Worm (Caenorhabditis elegans) whole organism, L1 larva: ENCODE results near the gene C06E7.88.
A peak's percentile ranks its signal among the peaks of the same experiment; 100 is the strongest.

Experiments used
- C34B4.2 ChIP-seq: sonication (generic microtip); optimal IDR thresholded peaks from 2 replicates; lab custom pipeline; 2017; ENCODE audit warnings: mild to moderate bottlenecking, missing genetic modification characterization, missing compliant biosample characterization
- F16B12.6 ChIP-seq: fragments of 150-350 bp; optimal IDR thresholded peaks from 2 replicates; lab custom pipeline; 2014; ENCODE audit warnings: missing biosample characterization, missing genetic modification characterization
- Y116A8C.19 ChIP-seq: sonication (generic microtip); optimal IDR thresholded peaks from 2 replicates; lab custom pipeline; 2016; ENCODE audit warnings: missing compliant biosample characterization, missing genetic modification characterization, borderline replicate concordance
- aha-1 ChIP-seq: fragments of 150-350 bp; optimal IDR thresholded peaks from 2 replicates; lab custom pipeline; 2014; ENCODE audit warnings: missing biosample characterization, missing genetic modification characterization
- blmp-1 ChIP-seq: fragments of 150-350 bp; optimal IDR thresholded peaks from 2 replicates; lab custom pipeline; 2014; ENCODE audit warnings: missing biosample characterization, missing genetic modification characterization
- ceh-8 ChIP-seq: fragments of 200-800 bp; sonication (Bioruptor generic); optimal IDR thresholded peaks from 2 replicates; lab custom pipeline; 2018; ENCODE audit warnings: mild to moderate bottlenecking, missing genetic modification characterization, moderate library complexity, missing compliant biosample characterization
- ceh-82 ChIP-seq, 3 experiments: fragments of 150-350 bp in 1 of 3; sonication (generic microtip) in 2 of 3; optimal IDR thresholded peaks; 2 replicates each; lab custom pipeline; 2014 to 2017; ENCODE audit warnings: missing biosample characterization in 3 of 3, missing genetic modification characterization in 3 of 3
- efl-1 ChIP-seq, 4 experiments: fragments of 150-350 bp; optimal IDR thresholded peaks in 3 of 4; peaks in 1 of 4; 1 replicate in 1 of 4; 2 replicates in 3 of 4; lab custom pipeline; 2014; ENCODE audit warnings: missing biosample characterization in 2 of 4, missing genetic modification characterization in 2 of 4, missing genetic modification reagents in 2 of 4
- efl-3 ChIP-seq: fragments of 200-800 bp; sonication (Bioruptor generic); optimal IDR thresholded peaks from 2 replicates; lab custom pipeline; 2018; ENCODE audit warnings: mild to moderate bottlenecking, missing genetic modification characterization, missing compliant biosample characterization
- elt-2 ChIP-seq: sonication (generic microtip); optimal IDR thresholded peaks from 2 replicates; lab custom pipeline; 2016; ENCODE audit warnings: missing genetic modification characterization, mild to moderate bottlenecking, inconsistent platforms, missing compliant biosample characterization, missing genetic modification reagents
- ets-5 ChIP-seq: fragments of 200-800 bp; sonication (Bioruptor generic); IDR thresholded peaks from 2 replicates; pipeline ENCODE4 v1.3.6; 2022; ENCODE audit warnings: missing genetic modification characterization, missing compliant biosample characterization
- fkh-4 ChIP-seq: sonication (generic microtip); optimal IDR thresholded peaks from 2 replicates; lab custom pipeline; 2016; ENCODE audit warnings: missing compliant biosample characterization, missing genetic modification characterization, borderline replicate concordance
- fkh-8 ChIP-seq: sonication (generic microtip); optimal IDR thresholded peaks from 2 replicates; lab custom pipeline; 2016; ENCODE audit warnings: mild to moderate bottlenecking, missing genetic modification characterization, missing compliant biosample characterization
- grh-1 ChIP-seq: fragments of 200-800 bp; sonication (Bioruptor generic); IDR thresholded peaks from 2 replicates; pipeline ENCODE4 v1.3.6; 2022; ENCODE audit warnings: missing genetic modification reagents, missing genetic modification characterization, missing compliant biosample characterization
- hlh-17 ChIP-seq: fragments of 200-800 bp; sonication (Bioruptor generic); optimal IDR thresholded peaks from 2 replicates; lab custom pipeline; 2018; ENCODE audit warnings: missing genetic modification characterization, mild to moderate bottlenecking, missing compliant biosample characterization, moderate library complexity, borderline replicate concordance
- hlh-4 ChIP-seq: sonication (generic microtip); optimal IDR thresholded peaks from 2 replicates; lab custom pipeline; 2016; ENCODE audit warnings: mild to moderate bottlenecking, missing genetic modification characterization, missing compliant biosample characterization
- irx-1 ChIP-seq: sonication (generic microtip); optimal IDR thresholded peaks from 2 replicates; lab custom pipeline; 2016; ENCODE audit warnings: missing genetic modification characterization, missing compliant biosample characterization
- isw-1 ChIP-seq: fragments of 200-800 bp; sonication (Bioruptor generic); IDR thresholded peaks from 2 replicates; pipeline ENCODE4 v1.3.6; 2022; ENCODE audit warnings: missing genetic modification characterization, missing compliant biosample characterization
- lin-39 ChIP-seq: fragments of 150-350 bp; optimal IDR thresholded peaks from 2 replicates; lab custom pipeline; 2014; ENCODE audit warnings: missing biosample characterization, missing genetic modification reagents, missing genetic modification characterization
- lsy-2 ChIP-seq, 2 experiments: fragments of 150-350 bp; optimal IDR thresholded peaks; 2 replicates each; lab custom pipeline; 2014; ENCODE audit warnings: missing biosample characterization in 2 of 2, missing genetic modification characterization in 2 of 2
- nhr-12 ChIP-seq: sonication (generic microtip); optimal IDR thresholded peaks from 2 replicates; lab custom pipeline; 2017; ENCODE audit warnings: missing biosample characterization, missing genetic modification characterization
- nhr-19 ChIP-seq: fragments of 200-800 bp; sonication (Bioruptor generic); conservative IDR thresholded peaks from 2 replicates; pipeline ENCODE4 v1.3.6; 2022; ENCODE audit warnings: missing genetic modification characterization, missing compliant biosample characterization
- nhr-71 ChIP-seq: sonication (generic microtip); optimal IDR thresholded peaks from 2 replicates; lab custom pipeline; 2016; ENCODE audit warnings: mild to moderate bottlenecking, missing genetic modification characterization, moderate library complexity, missing compliant biosample characterization
- nhr-76 ChIP-seq: sonication (generic microtip); optimal IDR thresholded peaks from 2 replicates; lab custom pipeline; 2017; ENCODE audit warnings: missing biosample characterization, missing genetic modification characterization
- nhr-77 ChIP-seq: fragments of 150-350 bp; optimal IDR thresholded peaks from 2 replicates; lab custom pipeline; 2014; ENCODE audit warnings: missing biosample characterization, missing genetic modification characterization
- nhr-85 ChIP-seq: sonication (generic microtip); peaks from one replicate; lab custom pipeline; 2016; ENCODE audit warnings: missing genetic modification characterization, inconsistent platforms, missing compliant biosample characterization
- pqm-1 ChIP-seq: sonication (generic microtip); optimal IDR thresholded peaks from 3 replicates; lab custom pipeline; 2017; ENCODE audit warnings: missing biosample characterization, missing genetic modification characterization
- rnt-1 ChIP-seq: sonication (generic microtip); optimal IDR thresholded peaks from 2 replicates; lab custom pipeline; 2016; ENCODE audit warnings: mild to moderate bottlenecking, missing genetic modification characterization, moderate library complexity, missing compliant biosample characterization
- sox-4 ChIP-seq: sonication (generic microtip); optimal IDR thresholded peaks from 2 replicates; lab custom pipeline; 2016; ENCODE audit warnings: missing genetic modification characterization, missing compliant biosample characterization
- swsn-7 ChIP-seq: sonication (generic microtip); optimal IDR thresholded peaks from 2 replicates; lab custom pipeline; 2016; ENCODE audit warnings: missing genetic modification characterization, missing compliant biosample characterization
- xbp-1 ChIP-seq: sonication (generic microtip); optimal IDR thresholded peaks from 2 replicates; lab custom pipeline; 2016; ENCODE audit warnings: missing genetic modification characterization, missing compliant biosample characterization
- zag-1 ChIP-seq: fragments of 150-350 bp; optimal IDR thresholded peaks from 2 replicates; lab custom pipeline; 2014; ENCODE audit warnings: missing biosample characterization, missing genetic modification characterization
- ztf-11 ChIP-seq, 2 experiments: sonication (generic microtip); optimal IDR thresholded peaks; 2 replicates each; lab custom pipeline; 2016 to 2017; ENCODE audit warnings: missing genetic modification characterization in 2 of 2, missing biosample characterization in 1 of 2, missing compliant biosample characterization in 1 of 2
- ztf-4 ChIP-seq: fragments of 150-350 bp; optimal IDR thresholded peaks from 2 replicates; lab custom pipeline; 2014; ENCODE audit warnings: missing biosample characterization, missing genetic modification characterization

The C06E7.88 gene

DNA sequence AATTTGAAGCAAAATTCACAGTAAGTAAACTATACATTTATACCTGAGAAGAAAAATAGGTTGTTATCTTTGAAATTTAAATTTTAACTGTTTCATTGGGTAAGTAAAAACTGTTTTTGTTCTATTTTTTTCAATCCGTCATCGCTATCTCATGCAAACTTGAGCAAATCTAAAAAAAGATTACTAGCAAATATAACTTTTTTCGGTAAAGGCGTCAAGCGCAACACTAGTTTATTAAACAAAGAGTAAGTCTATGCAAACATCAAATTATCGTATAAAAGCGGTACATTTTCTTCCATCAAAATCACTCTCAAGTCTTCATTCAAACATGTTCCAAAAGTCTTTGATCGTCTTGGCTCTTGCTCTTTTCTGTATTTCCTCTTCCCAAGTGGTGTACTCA lies 28.1 kb upstream of the C06E7.88 start, which contains the start of gene nspb-6:
TSS of gene nspb-6 (plus strand) at position 301 of the 400 bp plus-strand sequence.
- TF ChIP-seq rnt-1 (no peak), nhr-71 (no peak), blmp-1 (tag; lab: Kevin White, UChicago) (no peak), pqm-1 (tag; lab: Kevin White, UChicago) (no peak), nhr-12 (tag; lab: Kevin White, UChicago) (no peak), zag-1 (tag; lab: Kevin White, UChicago) (no peak), aha-1 (tag; lab: Kevin White, UChicago) (no peak), sox-4 (tag; lab: Kevin White, UChicago) (no peak), xbp-1 (tag; lab: Kevin White, UChicago) (no peak), nhr-77 (tag; lab: Kevin White, UChicago) (no peak), F16B12.6 (tag; lab: Kevin White, UChicago) (no peak), fkh-8 (tag; lab: Kevin White, UChicago) (no peak), C34B4.2 (tag; lab: Kevin White, UChicago) (no peak), grh-1 (no peak), nhr-76 (tag; lab: Kevin White, UChicago) (no peak), lsy-2 (tag; optimal IDR thresholded peaks at IDR 0.05; lab: Kevin White, UChicago) (no peak)

DNA sequence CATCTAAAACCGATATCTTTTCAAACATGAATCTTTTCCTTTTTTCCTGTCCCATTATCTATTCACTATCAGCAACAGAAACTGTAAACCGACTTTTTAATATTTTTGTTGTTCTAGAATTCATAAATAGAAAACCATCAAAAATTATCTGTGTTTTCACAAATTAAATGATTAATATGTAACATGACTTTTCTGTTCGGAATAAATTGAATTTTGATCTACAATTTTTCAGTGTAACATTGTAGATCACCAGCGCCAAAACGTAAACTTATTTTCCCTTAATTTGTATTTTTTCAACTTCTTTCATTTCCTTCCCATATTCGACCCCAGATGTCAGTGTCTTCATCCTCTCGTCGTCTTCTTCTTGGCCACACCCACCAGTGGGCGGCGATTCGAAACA lies 24.2 kb upstream of the C06E7.88 start, which contains the start of gene H04M03.3:
TSS of gene H04M03.3 (plus strand) at position 301 of the 400 bp plus-strand sequence.
- TF ChIP-seq aha-1 (tag; lab: Kevin White, UChicago) (no peak), isw-1 (GFP tag; lab: Robert Waterston, UW) (no peak), ceh-8 (no peak), hlh-4 (no peak), hlh-17 (GFP tag; lab: Kevin White, UChicago) (no peak), ztf-11 (tag; optimal IDR thresholded peaks at IDR 0.05; lab: Kevin White, UChicago) (no peak), fkh-4 (tag; lab: Kevin White, UChicago) (no peak), Y116A8C.19 (tag; lab: Kevin White, UChicago) (no peak), irx-1 (no peak), elt-2 (tag; lab: Kevin White, UChicago) (no peak), sox-4 (tag; lab: Kevin White, UChicago) (no peak), ceh-82 (tag; optimal IDR thresholded peaks at IDR 0.05; lab: Kevin White, UChicago) (no peak), lin-39 (tag; lab: Kevin White, UChicago) (no peak), ztf-4 (tag; lab: Kevin White, UChicago) (no peak), nhr-85 (tag; lab: Kevin White, UChicago) (no peak), nhr-19 (no peak), ets-5 (no peak), efl-3 (no peak)
- TF ChIP-seq, all 84 proteins: peak for 0

DNA sequence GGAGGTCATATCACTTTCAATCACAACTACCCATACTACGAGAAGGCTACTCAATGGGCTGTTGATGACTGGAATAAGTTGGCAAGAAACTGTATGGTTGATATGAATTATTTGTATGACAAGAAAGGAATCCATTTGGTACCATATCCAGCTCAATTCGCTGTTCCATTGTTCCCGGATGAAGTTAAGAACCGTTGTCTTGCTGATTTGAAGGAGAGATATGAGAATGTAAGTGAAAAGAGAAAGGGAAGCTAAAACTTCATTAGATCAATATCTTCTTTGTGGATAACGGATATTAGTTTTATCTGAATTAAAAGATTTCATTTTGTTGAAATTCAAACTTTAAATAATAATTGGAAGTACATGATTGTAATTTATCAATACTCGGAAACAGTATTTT lies 19.5 kb upstream of the C06E7.88 start:
- TF ChIP-seq blmp-1 (tag; lab: Kevin White, UChicago), result peak; percentile 55
- TF ChIP-seq swsn-7 (tag; lab: Kevin White, UChicago), result no peak
- TF ChIP-seq efl-1 (optimal IDR thresholded peaks at IDR 0.05; lab: Kevin White, UChicago), result no peak
- peak in 1 of 2 experiments; percentile 63 for TF ChIP-seq efl-1 (GFP tag; optimal IDR thresholded peaks at IDR 0.05 in 1 of 2; lab: Kevin White, UChicago)

DNA sequence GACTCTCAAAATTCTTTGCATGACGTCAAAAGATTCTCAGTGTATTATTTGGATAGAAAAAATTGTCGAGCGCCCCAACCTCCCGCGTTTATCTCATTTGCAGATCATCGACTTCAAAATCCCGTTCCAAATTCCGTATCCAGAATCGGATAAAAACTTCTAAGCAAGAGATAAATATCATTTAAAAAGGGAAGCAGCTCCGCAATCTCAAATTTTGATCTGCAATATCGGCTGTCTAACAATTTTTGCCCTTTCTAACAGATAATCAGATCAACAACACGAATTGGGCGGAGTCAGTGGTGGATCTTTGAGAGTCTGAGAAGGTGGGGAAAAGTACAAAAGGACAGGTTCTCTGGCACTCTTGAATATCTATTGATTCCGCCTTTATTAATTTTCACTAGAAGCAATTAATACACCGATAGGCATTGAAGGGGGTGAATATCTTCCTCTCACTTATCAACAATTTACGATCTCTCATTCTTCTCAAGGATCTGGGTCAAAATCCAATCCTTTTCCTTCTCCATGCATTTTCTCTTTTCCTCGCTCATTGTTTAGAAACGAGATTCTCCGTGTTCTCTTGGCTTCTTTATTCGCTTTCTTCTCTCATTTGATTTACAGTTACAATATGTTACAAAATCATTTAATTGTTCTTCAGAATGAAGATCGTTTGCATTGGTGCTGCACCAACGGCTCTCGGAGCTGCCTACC lies 18.2 kb upstream of the C06E7.88 start, which contains the start of gene glf-1:
TSS of gene glf-1 (plus strand) at position 656 of the 708 bp plus-strand sequence.
- peak; percentile 91 for TF ChIP-seq blmp-1 (tag; lab: Kevin White, UChicago)
- TF ChIP-seq F16B12.6 (tag; lab: Kevin White, UChicago), result no peak
- TF ChIP-seq, all 84 proteins: peak for 1
